Worm (Caenorhabditis elegans) whole organism, L2 larva: ENCODE results near the gene attf-5.

Experiments used
- C34F6.9 ChIP-seq: fragments of 150-350 bp; optimal IDR thresholded peaks from 2 replicates; lab custom pipeline; 2014; ENCODE audit warnings: missing biosample characterization, missing genetic modification characterization
- F13H6.1 ChIP-seq: sonication (generic microtip); optimal IDR thresholded peaks from 2 replicates; lab custom pipeline; 2016; ENCODE audit warnings: missing genetic modification characterization, missing compliant biosample characterization
- R02D3.7 ChIP-seq: fragments of 150-350 bp; optimal IDR thresholded peaks from 2 replicates; lab custom pipeline; 2014; ENCODE audit warnings: missing biosample characterization, missing genetic modification characterization
- Y55F3AM.14 ChIP-seq: fragments of 200-800 bp; sonication (Bioruptor generic); optimal IDR thresholded peaks from 2 replicates; lab custom pipeline; 2018; ENCODE audit warnings: mild to moderate bottlenecking, missing genetic modification characterization, missing compliant biosample characterization
- alr-1 ChIP-seq: fragments of 150-350 bp; optimal IDR thresholded peaks from 2 replicates; lab custom pipeline; 2014; ENCODE audit warnings: missing biosample characterization, missing genetic modification characterization
- blmp-1 ChIP-seq: sonication (generic microtip); optimal IDR thresholded peaks from 2 replicates; lab custom pipeline; 2017; ENCODE audit warnings: missing genetic modification characterization, mild to moderate bottlenecking, missing compliant biosample characterization, antibody characterized with exemption, moderate library complexity; ENCODE audit not compliant: insufficient read depth
- ceh-16 ChIP-seq: fragments of 150-350 bp; optimal IDR thresholded peaks from 2 replicates; lab custom pipeline; 2014; ENCODE audit warnings: missing biosample characterization, missing genetic modification characterization
- crh-2 ChIP-seq: sonication (generic microtip); optimal IDR thresholded peaks from 2 replicates; lab custom pipeline; 2017; ENCODE audit warnings: missing biosample characterization, missing genetic modification characterization
- elt-1 ChIP-seq: fragments of 150-350 bp; optimal IDR thresholded peaks from 2 replicates; lab custom pipeline; 2014; ENCODE audit warnings: missing biosample characterization, missing genetic modification characterization
- elt-3 ChIP-seq: sonication (generic microtip); optimal IDR thresholded peaks from 2 replicates; lab custom pipeline; 2017; ENCODE audit warnings: missing biosample characterization, missing genetic modification characterization
- fos-1 ChIP-seq: fragments of 150-350 bp; optimal IDR thresholded peaks from 2 replicates; lab custom pipeline; 2014; ENCODE audit warnings: missing biosample characterization, missing genetic modification characterization
- gmeb-1 ChIP-seq: fragments of 150-350 bp; optimal IDR thresholded peaks from 2 replicates; lab custom pipeline; 2014; ENCODE audit warnings: missing biosample characterization, missing genetic modification characterization
- lin-11 ChIP-seq: fragments of 150-350 bp; sonication (generic microtip); optimal IDR thresholded peaks from 2 replicates; lab custom pipeline; 2014; ENCODE audit warnings: missing biosample characterization, missing genetic modification characterization, inconsistent platforms, mixed read lengths
- lin-13 ChIP-seq: fragments of 150-350 bp; optimal IDR thresholded peaks from 2 replicates; lab custom pipeline; 2014; ENCODE audit warnings: missing biosample characterization, missing genetic modification reagents, missing genetic modification characterization
- lin-39 ChIP-seq: fragments of 150-350 bp; optimal IDR thresholded peaks from 2 replicates; lab custom pipeline; 2014; ENCODE audit warnings: missing biosample characterization, missing genetic modification reagents, missing genetic modification characterization
- lsy-2 ChIP-seq, 2 experiments: fragments of 150-350 bp in 1 of 2; sonication (generic microtip) in 1 of 2; optimal IDR thresholded peaks; 2 replicates each; lab custom pipeline; 2014 to 2017; ENCODE audit warnings: missing biosample characterization in 2 of 2, missing genetic modification characterization in 2 of 2
- nhr-10 ChIP-seq: sonication (generic microtip); optimal IDR thresholded peaks from 2 replicates; lab custom pipeline; 2017; ENCODE audit warnings: missing biosample characterization, missing genetic modification characterization
- nhr-11 ChIP-seq: fragments of 150-350 bp; optimal IDR thresholded peaks from 2 replicates; lab custom pipeline; 2014; ENCODE audit warnings: missing biosample characterization, missing genetic modification characterization
- nhr-129 ChIP-seq: fragments of 150-350 bp; optimal IDR thresholded peaks from 2 replicates; lab custom pipeline; 2014; ENCODE audit warnings: missing biosample characterization, missing genetic modification characterization
- nhr-21 ChIP-seq: fragments of 150-350 bp; optimal IDR thresholded peaks from 2 replicates; lab custom pipeline; 2014; ENCODE audit warnings: missing biosample characterization, missing genetic modification characterization
- nhr-237 ChIP-seq: fragments of 150-350 bp; optimal IDR thresholded peaks from 2 replicates; lab custom pipeline; 2014; ENCODE audit warnings: missing biosample characterization, missing genetic modification characterization
- nhr-25 ChIP-seq: fragments of 150-350 bp; sonication (generic microtip); optimal IDR thresholded peaks from 3 replicates; lab custom pipeline; 2014; ENCODE audit warnings: missing biosample characterization, missing genetic modification characterization
- nhr-6 ChIP-seq: fragments of 150-350 bp; optimal IDR thresholded peaks from 2 replicates; lab custom pipeline; 2014; ENCODE audit warnings: missing biosample characterization, missing genetic modification characterization
- nhr-77 ChIP-seq: fragments of 150-350 bp; optimal IDR thresholded peaks from 2 replicates; lab custom pipeline; 2014; ENCODE audit warnings: missing biosample characterization, missing genetic modification characterization
- peb-1 ChIP-seq: fragments of 150-350 bp; optimal IDR thresholded peaks from 2 replicates; lab custom pipeline; 2014; ENCODE audit warnings: missing biosample characterization, missing genetic modification characterization
- unc-39 ChIP-seq: fragments of 150-350 bp; optimal IDR thresholded peaks from 2 replicates; lab custom pipeline; 2014; ENCODE audit warnings: missing biosample characterization, missing genetic modification characterization
- unc-55 ChIP-seq: fragments of 150-350 bp; sonication (generic microtip); optimal IDR thresholded peaks from 3 replicates; lab custom pipeline; 2014; ENCODE audit warnings: missing biosample characterization, missing genetic modification reagents, missing genetic modification characterization
- zag-1 ChIP-seq: fragments of 150-350 bp; optimal IDR thresholded peaks from 2 replicates; lab custom pipeline; 2014; ENCODE audit warnings: missing biosample characterization, missing genetic modification characterization
- ztf-1 ChIP-seq: fragments of 200-800 bp; sonication (Bioruptor generic); conservative IDR thresholded peaks from 2 replicates; pipeline ENCODE4 v1.3.6; 2022; ENCODE audit warnings: missing genetic modification characterization, missing compliant biosample characterization
- ztf-11 ChIP-seq: sonication (generic microtip); optimal IDR thresholded peaks from 2 replicates; lab custom pipeline; 2017; ENCODE audit warnings: missing biosample characterization, missing genetic modification characterization
- ztf-4 ChIP-seq: fragments of 150-350 bp; optimal IDR thresholded peaks from 2 replicates; lab custom pipeline; 2014; ENCODE audit warnings: missing biosample characterization, missing genetic modification characterization

Gene attf-5

DNA sequence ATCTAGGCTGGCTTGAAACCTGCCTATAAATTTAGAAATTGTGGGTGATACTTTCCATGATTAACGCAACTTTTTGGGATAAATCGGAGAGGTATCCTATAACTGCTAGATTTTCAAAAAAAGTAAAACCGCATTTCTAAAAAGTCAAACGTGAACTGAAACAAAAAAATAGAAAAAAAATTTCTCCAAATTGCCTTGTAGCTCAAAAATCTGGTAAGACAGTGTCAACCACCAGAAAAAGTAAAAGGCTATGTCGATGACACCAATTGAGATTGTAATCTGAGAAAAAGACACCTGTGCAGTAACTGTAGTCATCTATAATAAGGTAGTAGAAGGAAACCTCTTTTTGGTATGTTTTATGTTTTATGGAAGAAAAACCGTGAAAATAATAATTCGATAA, 40.5 kb downstream of the attf-5 start, which contains the start of gene wdr-54:
Gene wdr-54, plus strand, starts transcription at position 301 of the 400 bp plus-strand sequence.
- TF ChIP-seq lsy-2 (tag; optimal IDR thresholded peaks at IDR 0.05; lab: Kevin White, UChicago) (no peak), F13H6.1 (tag; lab: Kevin White, UChicago) (no peak)

DNA sequence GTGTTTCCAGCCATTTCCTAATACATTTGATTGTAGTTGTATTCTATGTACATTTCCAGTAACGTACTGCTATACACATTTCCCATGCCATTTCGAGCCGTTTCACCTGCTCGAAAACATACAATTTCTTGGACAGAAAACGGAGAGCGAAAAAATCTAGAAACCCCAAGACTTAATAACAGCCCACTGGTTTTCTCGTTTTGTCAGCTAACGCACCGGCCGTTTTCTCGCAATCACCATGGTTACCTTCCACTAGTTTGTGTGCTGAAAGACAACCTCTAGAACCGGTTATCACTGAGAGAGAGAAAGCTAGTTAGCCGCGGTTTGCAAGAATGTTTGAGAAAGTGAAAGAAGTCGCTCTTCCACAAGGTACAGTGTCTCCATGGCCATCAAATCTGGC, 42.0 kb downstream of the attf-5 start:
- TF ChIP-seq R02D3.7 (tag; lab: Kevin White, UChicago) (no peak), lin-11 (tag; lab: Kevin White, UChicago) (peak; percentile 36)

- TF ChIP-seq unc-55 (GFP tag; lab: Kevin White, UChicago) (no peak), peb-1 (tag; lab: Kevin White, UChicago) (no peak), nhr-25 (tag; lab: Kevin White, UChicago) (no peak), R02D3.7 (tag; lab: Kevin White, UChicago) (no peak), gmeb-1 (no peak), ztf-1 (GFP tag; lab: Robert Waterston, UW) (no peak), unc-39 (tag; lab: Kevin White, UChicago) (no peak), lin-13 (GFP tag; lab: Kevin White, UChicago) (no peak), crh-2 (tag; lab: Kevin White, UChicago) (no peak), nhr-6 (tag; lab: Kevin White, UChicago) (no peak), elt-1 (tag; lab: Kevin White, UChicago) (no peak), nhr-129 (tag; lab: Kevin White, UChicago) (no peak), nhr-10 (tag; lab: Kevin White, UChicago) (no peak), nhr-77 (tag; lab: Kevin White, UChicago) (no peak)
- TF ChIP-seq, all 48 proteins: peak for 0
Measured at ce11 chrX:834478-834877, 46.3 kb downstream of the attf-5 start, which contains the start of gene F39H12.1. Gene F39H12.1 (plus strand): TSS chrX:834778.

- no peak for TF ChIP-seq nhr-21 (tag; lab: Kevin White, UChicago)
- no peak for TF ChIP-seq C34F6.9
- no peak for TF ChIP-seq Y55F3AM.14 (GFP tag; lab: Kevin White, UChicago)
- no peak for TF ChIP-seq nhr-237 (tag; lab: Kevin White, UChicago)
- no peak for TF ChIP-seq elt-1 (tag; lab: Kevin White, UChicago)
- TF ChIP-seq fos-1 (tag; lab: Kevin White, UChicago): no peak
- TF ChIP-seq ztf-11 (tag; lab: Kevin White, UChicago): no peak
- no peak for TF ChIP-seq nhr-10 (tag; lab: Kevin White, UChicago)
- TF ChIP-seq lsy-2 (tag; optimal IDR thresholded peaks at IDR 0.05; lab: Kevin White, UChicago): no peak
- no peak for TF ChIP-seq ztf-4 (tag; lab: Kevin White, UChicago)
- TF ChIP-seq blmp-1 (tag; lab: Kevin White, UChicago): no peak
- no peak for TF ChIP-seq elt-3
- no peak for TF ChIP-seq nhr-129 (tag; lab: Kevin White, UChicago)
- TF ChIP-seq lin-39 (tag; lab: Kevin White, UChicago): no peak
- TF ChIP-seq lin-13 (GFP tag; lab: Kevin White, UChicago): no peak
- no peak for TF ChIP-seq alr-1 (tag; lab: Kevin White, UChicago)
Measured at ce11 chrX:841393-841792, 53.2 kb downstream of the attf-5 start, which contains the start of gene F39H12.3. Gene F39H12.3 (minus strand): TSS chrX:841493.

DNA sequence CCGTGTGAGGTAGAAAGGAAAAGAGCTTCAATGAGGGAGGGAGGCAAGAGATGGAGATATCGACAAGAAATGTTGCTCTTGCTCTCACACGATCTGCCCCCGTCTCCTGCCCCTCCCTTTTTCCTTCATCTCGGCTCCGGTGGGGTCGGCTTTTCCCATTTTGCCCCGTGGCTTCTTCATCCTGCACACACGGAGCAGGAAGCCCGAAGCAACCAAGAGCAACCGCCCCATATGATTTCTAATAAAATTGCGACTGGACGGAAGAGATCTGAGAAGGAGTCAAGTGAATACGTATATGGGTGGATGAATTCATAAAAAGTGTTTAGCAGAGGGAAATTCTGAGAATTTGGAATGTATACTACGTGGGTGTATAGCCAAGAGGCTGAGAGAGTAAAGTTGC, 56.5 kb downstream of the attf-5 start:
- TF ChIP-seq nhr-129 (tag; lab: Kevin White, UChicago): peak; percentile 3
- TF ChIP-seq nhr-237 (tag; lab: Kevin White, UChicago): no peak
- TF ChIP-seq C34F6.9: peak; percentile 27
- peak; percentile 7 for TF ChIP-seq crh-2 (tag; lab: Kevin White, UChicago)

DNA sequence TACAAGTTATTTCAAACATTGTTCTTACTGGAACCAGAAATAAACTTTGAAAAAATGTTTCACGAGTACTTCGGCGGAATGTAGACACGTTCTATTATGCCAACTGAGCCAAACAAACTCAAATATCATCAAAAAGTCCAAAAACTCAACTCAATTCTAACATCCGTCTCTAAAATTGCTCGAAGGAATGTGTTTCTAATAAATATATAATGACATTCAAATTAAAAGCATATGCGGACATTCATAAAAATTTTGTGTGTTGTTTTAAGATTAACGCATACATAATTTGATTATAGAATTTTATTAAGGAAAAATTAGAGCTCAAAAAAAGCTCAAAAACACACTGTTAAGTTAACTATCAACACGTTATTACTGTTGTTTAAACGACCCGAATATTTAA, 57.3 kb downstream of the attf-5 start:
- TF ChIP-seq alr-1 (tag; lab: Kevin White, UChicago) (no peak), fos-1 (tag; lab: Kevin White, UChicago) (no peak), gmeb-1 (no peak), lin-13 (GFP tag; lab: Kevin White, UChicago) (no peak), nhr-77 (tag; lab: Kevin White, UChicago) (no peak), nhr-11 (tag; lab: Kevin White, UChicago) (no peak), zag-1 (no peak), ceh-16 (tag; lab: Kevin White, UChicago) (no peak)
- TF ChIP-seq, all 48 proteins: peak for 0
